Worm (Caenorhabditis elegans) whole organism, early embryonic: ENCODE measurements around the gene K02F6.7.

Experiments
- ama-1 ChIP-seq: fragments of 150-350 bp; optimal IDR thresholded peaks from 2 replicates; lab custom pipeline; 2014
- hmbx-1 ChIP-seq: sonication (generic microtip); optimal IDR thresholded peaks from 2 replicates; lab custom pipeline; 2016; ENCODE audit warnings: mild to moderate bottlenecking, missing genetic modification characterization, missing compliant biosample characterization

DNA sequence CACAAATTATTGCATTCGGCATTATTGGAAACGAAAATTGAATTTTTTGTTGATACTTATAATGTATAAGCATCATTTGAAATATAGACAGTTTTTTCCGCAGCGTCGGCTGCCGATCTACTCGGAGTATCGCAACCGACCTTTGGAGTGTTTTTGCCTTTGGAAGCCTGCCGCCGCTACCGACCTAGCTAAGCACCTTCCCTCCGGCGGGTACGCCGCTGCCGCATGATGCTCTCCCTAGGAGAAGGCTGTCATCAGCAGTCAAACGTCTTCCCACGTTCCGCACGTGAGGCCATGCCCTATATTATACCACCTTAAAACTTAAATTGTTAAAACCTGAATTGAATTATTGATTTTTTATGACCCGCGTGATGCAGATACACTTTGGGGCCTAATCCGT lies 19.2 kb downstream of the K02F6.7 start:
- no peak for TF ChIP-seq ama-1 (lab: Kevin White, UChicago)
- TF ChIP-seq hmbx-1 (tag; lab: Kevin White, UChicago) = no peak
